Worm (Caenorhabditis elegans) whole organism, midembryonic: ENCODE measurements around the gene Y73B6BL.47.
A peak's percentile ranks its signal among the peaks of the same experiment; 100 is the strongest.

Experiments
- T22C8.4 ChIP-seq: fragments of 200-800 bp; sonication (Bioruptor generic); IDR thresholded peaks from 2 replicates; pipeline ENCODE4 v1.3.6; 2022; ENCODE audit warnings: missing genetic modification characterization, missing compliant biosample characterization
- cog-1 ChIP-seq: sonication (generic microtip); optimal IDR thresholded peaks from 2 replicates; lab custom pipeline; 2016; ENCODE audit warnings: missing genetic modification characterization, missing compliant biosample characterization
- flt-1 ChIP-seq: fragments of 200-800 bp; sonication (Bioruptor generic); IDR thresholded peaks from 2 replicates; pipeline ENCODE4 v1.3.6; 2022; ENCODE audit warnings: missing genetic modification characterization, missing compliant biosample characterization
- klf-2 ChIP-seq: fragments of 200-800 bp; sonication (Bioruptor generic); conservative IDR thresholded peaks from 2 replicates; pipeline ENCODE4 v1.3.6; 2022; ENCODE audit warnings: missing genetic modification reagents, missing genetic modification characterization, missing compliant biosample characterization
- med-1 ChIP-seq: sonication (generic microtip); optimal IDR thresholded peaks from 2 replicates; lab custom pipeline; 2017; ENCODE audit warnings: missing genetic modification characterization, mild to moderate bottlenecking, missing compliant biosample characterization, antibody characterized with exemption, missing genetic modification reagents; ENCODE audit not compliant: insufficient read depth
- ref-1 ChIP-seq: fragments of 200-800 bp; sonication (Bioruptor generic); conservative IDR thresholded peaks from 2 replicates; pipeline ENCODE4 v1.3.6; 2022; ENCODE audit warnings: missing genetic modification reagents, missing genetic modification characterization, missing compliant biosample characterization
- tab-1 ChIP-seq: fragments of 200-800 bp; sonication (Bioruptor generic); IDR thresholded peaks from 2 replicates; pipeline ENCODE4 v1.3.6; 2022; ENCODE audit warnings: missing genetic modification characterization, missing compliant biosample characterization
- ztf-23 ChIP-seq: fragments of 200-800 bp; sonication (Bioruptor generic); IDR thresholded peaks from 2 replicates; pipeline ENCODE4 v1.3.6; 2022; ENCODE audit warnings: missing genetic modification reagents, missing genetic modification characterization, missing compliant biosample characterization
- ztf-29 ChIP-seq: fragments of 200-800 bp; sonication (Bioruptor generic); IDR thresholded peaks from 2 replicates; pipeline ENCODE4 v1.3.6; 2022; ENCODE audit warnings: missing genetic modification reagents, missing genetic modification characterization, missing compliant biosample characterization

DNA sequence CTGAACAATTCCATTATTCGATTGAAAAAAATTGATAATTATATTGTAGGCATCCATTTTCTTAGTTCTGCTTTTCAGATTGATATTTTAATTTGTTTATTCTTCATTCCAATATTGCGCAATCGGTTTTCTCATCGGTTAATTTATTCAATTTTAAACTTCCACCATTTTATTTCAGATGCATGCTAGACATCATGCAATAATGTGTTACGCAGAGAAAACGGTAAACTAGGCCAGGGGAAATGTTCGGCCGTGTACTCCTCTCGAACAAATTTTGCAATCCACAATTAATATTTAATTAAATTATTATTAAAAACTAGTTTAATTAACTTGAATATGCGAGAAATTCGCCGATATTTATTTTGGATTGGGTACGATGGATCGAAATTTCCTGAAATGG lies 40.1 kb upstream of the Y73B6BL.47 start, which contains the start of gene Y73B6BL.29:
- TF ChIP-seq cog-1 (tag; lab: Kevin White, UChicago) (peak; percentile 76), flt-1 (GFP tag; lab: Robert Waterston, UW) (peak; percentile 62; the same call in 1 of the 2 replicates), klf-2 (0 out of 2 replicates have a peak, but pooled peaks have one; percentile 60), med-1 (GFP tag; lab: Kevin White, UChicago) (no peak), ztf-23 (GFP tag; lab: Robert Waterston, UW) (peak; percentile 67; the same call in 1 of the 2 replicates), ztf-29 (GFP tag; lab: Robert Waterston, UW) (no peak), ref-1 (GFP tag; lab: Robert Waterston, UW) (no peak), tab-1 (no peak), T22C8.4 (peak; percentile 38; the same call in 1 of the 2 replicates)
